Worm (Caenorhabditis elegans) whole organism, mixed stage, embryonic: ENCODE measurements around the gene Y60C6A.1.

Experiments used
- M03D4.4 ChIP-seq: sonication (generic microtip); optimal IDR thresholded peaks from 2 replicates; lab custom pipeline; 2017; ENCODE audit warnings: mild to moderate bottlenecking, missing genetic modification characterization, missing compliant biosample characterization
- bed-3 ChIP-seq: fragments of 200-800 bp; sonication (Bioruptor generic); optimal IDR thresholded peaks from 3 replicates; lab custom pipeline; 2018; ENCODE audit warnings: mild to moderate bottlenecking, missing genetic modification characterization, moderate library complexity, missing compliant biosample characterization
- ceh-43 ChIP-seq: fragments of 200-800 bp; sonication (Bioruptor generic); optimal IDR thresholded peaks from 2 replicates; lab custom pipeline; 2018; ENCODE audit warnings: mild to moderate bottlenecking, missing genetic modification characterization, moderate library complexity, missing compliant biosample characterization
- ceh-83 ChIP-seq: fragments of 200-800 bp; sonication (Bioruptor generic); optimal IDR thresholded peaks from 2 replicates; lab custom pipeline; 2018; ENCODE audit warnings: mild to moderate bottlenecking, missing genetic modification characterization, missing compliant biosample characterization
- ces-1 ChIP-seq: fragments of 150-350 bp; optimal IDR thresholded peaks from 2 replicates; lab custom pipeline; 2014; ENCODE audit warnings: missing biosample characterization, missing genetic modification reagents, missing genetic modification characterization
- cnd-1 ChIP-seq: fragments of 200-800 bp; sonication (Bioruptor generic); optimal IDR thresholded peaks from 2 replicates; lab custom pipeline; 2018; ENCODE audit warnings: mild to moderate bottlenecking, missing genetic modification characterization, missing compliant biosample characterization
- drap-1 ChIP-seq: fragments of 200-800 bp; sonication (Bioruptor generic); optimal IDR thresholded peaks from 3 replicates; lab custom pipeline; 2018; ENCODE audit warnings: mild to moderate bottlenecking, missing genetic modification characterization, missing compliant biosample characterization
- elt-1 ChIP-seq: sonication (generic microtip); optimal IDR thresholded peaks from 2 replicates; lab custom pipeline; 2017; ENCODE audit warnings: missing genetic modification characterization, mild to moderate bottlenecking, missing compliant biosample characterization, antibody characterized with exemption, moderate library complexity, borderline replicate concordance; ENCODE audit not compliant: insufficient read depth
- elt-3 ChIP-seq: fragments of 150-350 bp; optimal IDR thresholded peaks from 2 replicates; lab custom pipeline; 2014; ENCODE audit warnings: missing biosample characterization, missing genetic modification characterization
- flh-1 ChIP-seq: fragments of 200-800 bp; sonication (Bioruptor generic); optimal IDR thresholded peaks from 2 replicates; lab custom pipeline; 2018; ENCODE audit warnings: mild to moderate bottlenecking, missing genetic modification characterization, moderate library complexity, missing compliant biosample characterization
- lin-32 ChIP-seq: fragments of 200-800 bp; sonication (Bioruptor generic); optimal IDR thresholded peaks from 2 replicates; lab custom pipeline; 2018; ENCODE audit warnings: mild to moderate bottlenecking, missing genetic modification characterization, missing compliant biosample characterization
- lsy-2 ChIP-seq: fragments of 150-350 bp; optimal IDR thresholded peaks from 2 replicates; lab custom pipeline; 2014; ENCODE audit warnings: missing biosample characterization, missing genetic modification characterization
- mab-5 ChIP-seq: fragments of 150-350 bp; optimal IDR thresholded peaks from 2 replicates; lab custom pipeline; 2014; ENCODE audit warnings: missing biosample characterization, missing genetic modification characterization
- mep-1 ChIP-seq: fragments of 150-350 bp; optimal IDR thresholded peaks from 2 replicates; lab custom pipeline; 2017; ENCODE audit warnings: missing biosample characterization, missing genetic modification reagents, missing genetic modification characterization, inconsistent platforms
- mls-2 ChIP-seq: sonication (generic microtip); optimal IDR thresholded peaks from 2 replicates; lab custom pipeline; 2016; ENCODE audit warnings: mild to moderate bottlenecking, missing genetic modification characterization, moderate library complexity, missing compliant biosample characterization
- nhr-2 ChIP-seq: fragments of 150-350 bp; optimal IDR thresholded peaks from 2 replicates; lab custom pipeline; 2014; ENCODE audit warnings: missing biosample characterization, missing genetic modification characterization
- nhr-237 ChIP-seq: fragments of 150-350 bp; optimal IDR thresholded peaks from 2 replicates; lab custom pipeline; 2014; ENCODE audit warnings: missing biosample characterization, missing genetic modification characterization
- nhr-28 ChIP-seq: fragments of 150-350 bp; optimal IDR thresholded peaks from 2 replicates; lab custom pipeline; 2014; ENCODE audit warnings: missing biosample characterization, missing genetic modification characterization
- nhr-76 ChIP-seq: sonication (generic microtip); optimal IDR thresholded peaks from 2 replicates; lab custom pipeline; 2017; ENCODE audit warnings: missing biosample characterization, missing genetic modification characterization
- sem-2 ChIP-seq: fragments of 200-800 bp; sonication (Bioruptor generic); optimal IDR thresholded peaks from 2 replicates; lab custom pipeline; 2018; ENCODE audit warnings: mild to moderate bottlenecking, missing genetic modification characterization, missing compliant biosample characterization
- snpc-4 ChIP-seq: fragments of 150-350 bp; optimal IDR thresholded peaks from 2 replicates; lab custom pipeline; 2014; ENCODE audit warnings: missing biosample characterization, missing genetic modification characterization
- sptf-1 ChIP-seq: sonication (generic microtip); optimal IDR thresholded peaks from 2 replicates; lab custom pipeline; 2017; ENCODE audit warnings: mild to moderate bottlenecking, missing genetic modification characterization, moderate library complexity, missing compliant biosample characterization
- tbx-8 ChIP-seq: fragments of 200-800 bp; sonication (Bioruptor generic); optimal IDR thresholded peaks from 2 replicates; lab custom pipeline; 2018; ENCODE audit warnings: mild to moderate bottlenecking, missing genetic modification characterization, moderate library complexity, missing compliant biosample characterization
- unc-120 ChIP-seq: sonication (generic microtip); optimal IDR thresholded peaks from 2 replicates; lab custom pipeline; 2017; ENCODE audit warnings: missing genetic modification characterization, missing compliant biosample characterization; ENCODE audit not compliant: poor library complexity, severe bottlenecking
- unc-39 ChIP-seq: fragments of 150-350 bp; optimal IDR thresholded peaks from 2 replicates; lab custom pipeline; 2014; ENCODE audit warnings: missing biosample characterization, missing genetic modification characterization
- unc-62 ChIP-seq: fragments of 150-350 bp; optimal IDR thresholded peaks from 2 replicates; lab custom pipeline; 2014; ENCODE audit warnings: missing biosample characterization, missing genetic modification reagents, missing genetic modification characterization
- zip-8 ChIP-seq: fragments of 150-350 bp; optimal IDR thresholded peaks from 2 replicates; lab custom pipeline; 2014; ENCODE audit warnings: missing biosample characterization, missing genetic modification characterization
- ztf-11 ChIP-seq: fragments of 150-350 bp; optimal IDR thresholded peaks from 2 replicates; lab custom pipeline; 2014; ENCODE audit warnings: missing biosample characterization, missing genetic modification characterization

Gene Y60C6A.1

DNA sequence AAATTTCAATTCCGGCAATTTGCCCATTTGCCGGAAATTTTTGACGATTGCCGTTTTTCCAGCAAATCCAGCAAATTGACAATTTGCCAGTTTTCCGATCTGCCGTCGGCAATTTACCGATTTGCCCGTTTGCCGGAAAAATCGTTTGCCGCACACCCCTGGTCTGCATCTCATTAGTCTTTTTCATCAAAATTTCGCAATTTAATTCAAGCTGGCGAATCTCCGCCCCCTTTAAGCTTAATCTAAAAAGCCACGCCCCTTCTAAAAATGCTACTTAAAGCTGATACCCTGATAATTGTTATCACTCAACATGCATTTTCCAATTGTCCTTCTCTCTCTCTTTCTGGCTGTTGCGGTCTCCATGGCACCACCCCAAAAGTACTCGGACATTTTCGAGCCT, at the start of gene Y60C6A.1:
TSS of gene Y60C6A.1 (plus strand) at position 301 of the 400 bp plus-strand sequence.
- TF ChIP-seq ztf-11 (tag; lab: Kevin White, UChicago), result no peak
- TF ChIP-seq sem-2, result no peak
- TF ChIP-seq cnd-1, result no peak
- no peak for TF ChIP-seq nhr-237 (tag; lab: Kevin White, UChicago)
- no peak for TF ChIP-seq lsy-2 (tag; lab: Kevin White, UChicago)
- TF ChIP-seq elt-3 (tag; lab: Kevin White, UChicago), result no peak
- no peak for TF ChIP-seq mab-5 (tag; lab: Kevin White, UChicago)
- no peak for TF ChIP-seq unc-62 (GFP tag; lab: Kevin White, UChicago)
- no peak for TF ChIP-seq drap-1 (GFP tag; lab: Kevin White, UChicago)
- no peak for TF ChIP-seq nhr-76
- no peak for TF ChIP-seq unc-120 (tag; lab: Kevin White, UChicago)
- TF ChIP-seq zip-8 (tag; lab: Kevin White, UChicago), result no peak

DNA sequence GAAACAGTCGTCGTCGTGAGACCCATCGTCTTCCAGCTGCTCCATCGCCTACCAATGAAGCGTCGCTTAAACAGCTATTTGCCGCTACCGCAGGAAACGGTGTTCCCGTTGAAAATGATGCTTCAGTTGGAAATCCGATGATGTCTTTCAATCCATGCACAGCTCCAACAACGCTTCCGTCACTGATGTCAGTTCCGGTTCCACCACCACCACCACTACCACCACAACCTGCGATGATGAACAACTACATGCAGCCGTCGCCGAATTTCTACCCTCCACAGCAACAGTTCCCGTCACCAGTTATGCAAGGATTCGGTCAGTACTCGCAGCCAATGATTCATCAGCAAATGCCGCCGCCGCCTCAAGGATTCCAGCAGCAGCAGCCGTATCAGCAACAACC, 49.5 kb upstream of the Y60C6A.1 start:
- TF ChIP-seq ceh-83 (peak; percentile 27), elt-1 (tag; lab: Kevin White, UChicago) (no peak)

DNA sequence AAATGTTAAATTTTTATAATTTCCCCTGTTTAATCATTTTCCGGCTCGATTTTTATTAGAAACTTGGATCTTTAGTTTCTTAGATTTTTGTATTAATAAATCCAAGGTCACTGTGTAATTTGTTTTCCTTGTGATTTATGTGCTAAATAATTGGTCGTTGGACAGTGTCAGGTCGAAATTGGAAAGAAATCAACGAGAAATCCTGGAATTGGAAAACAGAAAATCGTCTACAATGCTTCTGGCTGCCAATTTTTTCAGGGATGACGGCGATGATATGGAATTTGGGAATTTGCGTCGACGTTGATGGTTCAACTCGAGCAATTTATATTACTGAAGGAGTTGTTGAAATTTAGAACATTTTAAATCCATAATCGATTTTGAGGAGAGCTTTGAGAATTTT, 48.8 kb upstream of the Y60C6A.1 start:
- TF ChIP-seq sptf-1 (tag; lab: Kevin White, UChicago) (no peak), lsy-2 (tag; lab: Kevin White, UChicago) (no peak), zip-8 (tag; lab: Kevin White, UChicago) (no peak)
- TF ChIP-seq, all 35 proteins: peak for 0

DNA sequence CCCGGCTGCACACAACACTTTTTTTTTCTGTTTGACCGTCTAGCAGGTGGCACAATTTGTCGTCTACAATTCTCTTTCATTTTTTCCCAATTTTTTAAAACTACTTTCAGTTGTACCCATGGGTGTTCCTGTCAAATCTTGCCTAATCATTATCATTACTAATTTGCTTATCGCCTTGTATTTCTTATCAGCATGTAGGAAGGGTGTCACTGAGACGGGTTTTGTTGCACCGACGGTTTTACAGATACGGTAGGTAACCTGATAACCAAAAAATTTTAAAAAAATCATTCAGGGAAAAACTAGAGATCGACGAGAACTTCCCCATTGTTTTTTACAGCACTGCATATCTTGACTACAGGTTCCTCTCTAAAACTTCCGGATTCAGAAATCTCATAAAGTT, 45.7 kb upstream of the Y60C6A.1 start, which contains the start of gene F39G3.2:
TSS of gene F39G3.2 (plus strand) at position 105 of the 400 bp plus-strand sequence.
- TF ChIP-seq nhr-28 (tag; lab: Kevin White, UChicago), result no peak
- no peak for TF ChIP-seq lin-32 (GFP tag; lab: Kevin White, UChicago)
- TF ChIP-seq tbx-8 (GFP tag; lab: Kevin White, UChicago), result no peak
- TF ChIP-seq nhr-237 (tag; lab: Kevin White, UChicago), result no peak
- no peak for TF ChIP-seq elt-1 (tag; lab: Kevin White, UChicago)
- no peak for TF ChIP-seq ces-1 (GFP tag; lab: Kevin White, UChicago)
- no peak for TF ChIP-seq bed-3
- no peak for TF ChIP-seq sem-2
- TF ChIP-seq unc-39, result no peak
- no peak for TF ChIP-seq snpc-4 (tag; lab: Kevin White, UChicago)
- no peak for TF ChIP-seq elt-3 (tag; lab: Kevin White, UChicago)
- no peak for TF ChIP-seq flh-1 (GFP tag; lab: Kevin White, UChicago)
- TF ChIP-seq M03D4.4 (tag; lab: Kevin White, UChicago), result no peak
- TF ChIP-seq cnd-1, result no peak
- no peak for TF ChIP-seq mab-5 (tag; lab: Kevin White, UChicago)
- TF ChIP-seq mep-1, result no peak
- no peak for TF ChIP-seq ceh-43 (GFP tag; lab: Kevin White, UChicago)
- no peak for TF ChIP-seq ztf-11 (tag; lab: Kevin White, UChicago)
- no peak for TF ChIP-seq unc-62 (GFP tag; lab: Kevin White, UChicago)
- TF ChIP-seq zip-8 (tag; lab: Kevin White, UChicago), result no peak

DNA sequence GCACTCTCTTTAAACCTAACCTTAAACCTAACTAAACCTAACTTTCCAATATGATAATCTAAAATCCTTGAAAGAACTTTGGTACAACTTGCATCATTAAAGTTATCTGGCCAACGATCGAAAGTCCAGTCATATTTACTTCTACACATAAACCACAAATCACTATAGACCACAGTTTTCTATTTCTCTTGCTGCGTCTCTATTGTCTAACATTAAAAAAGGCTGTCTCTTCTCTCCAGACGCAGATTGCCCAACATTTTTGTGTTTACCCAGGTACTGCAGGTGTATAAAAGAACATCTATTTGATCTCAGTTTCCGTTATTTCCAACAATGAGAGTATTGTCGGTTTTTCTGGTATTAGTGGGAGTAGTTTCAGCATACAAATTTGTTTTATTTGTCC, 41.2 kb upstream of the Y60C6A.1 start, which contains the start of gene ugt-61:
TSS of gene ugt-61 (plus strand) at position 233 of the 400 bp plus-strand sequence.
- TF ChIP-seq snpc-4 (tag; lab: Kevin White, UChicago), result no peak
- TF ChIP-seq ces-1 (GFP tag; lab: Kevin White, UChicago), result no peak
- no peak for TF ChIP-seq unc-62 (GFP tag; lab: Kevin White, UChicago)
- TF ChIP-seq mab-5 (tag; lab: Kevin White, UChicago), result no peak
- no peak for TF ChIP-seq nhr-2
- no peak for TF ChIP-seq elt-1 (tag; lab: Kevin White, UChicago)
- no peak for TF ChIP-seq mls-2 (tag; lab: Kevin White, UChicago)
- no peak for TF ChIP-seq nhr-237 (tag; lab: Kevin White, UChicago)
- no peak for TF ChIP-seq tbx-8 (GFP tag; lab: Kevin White, UChicago)
- TF ChIP-seq mep-1, result no peak

DNA sequence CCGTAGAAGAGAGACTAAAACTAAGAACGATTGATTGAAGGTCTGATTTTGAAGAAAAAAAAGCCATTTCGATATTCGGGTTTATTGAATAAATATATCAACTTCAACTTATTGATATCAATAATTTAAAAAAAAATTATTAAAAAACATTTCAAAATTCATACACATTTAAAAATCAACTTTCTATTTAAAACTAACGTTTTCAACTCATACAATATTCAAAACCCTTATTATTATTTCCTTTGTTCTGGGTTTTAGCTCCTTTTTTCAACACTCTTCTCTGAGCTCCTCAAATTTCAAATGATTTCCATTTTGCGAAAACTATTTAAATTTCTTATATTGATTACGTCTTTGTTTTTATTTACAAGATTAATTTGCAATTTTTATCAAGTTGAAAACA, 38.1 kb upstream of the Y60C6A.1 start, which contains the start of gene C18G1.7:
TSS of gene C18G1.7 (plus strand) at position 301 of the 400 bp plus-strand sequence.
- TF ChIP-seq ceh-83, result no peak
- TF ChIP-seq lin-32 (GFP tag; lab: Kevin White, UChicago), result no peak
- TF ChIP-seq elt-3 (tag; lab: Kevin White, UChicago), result no peak
- no peak for TF ChIP-seq bed-3
